Fruit fly (Drosophila melanogaster) whole organism, embryonic: ENCODE data around the gene Alg11.

Experiments used
- Bgb ChIP-seq: fragments of 200-800 bp; sonication (Bioruptor generic); IDR thresholded peaks from 2 replicates; pipeline ENCODE4 v1.3.6; 2022; ENCODE audit warnings: missing biosample characterization, missing genetic modification characterization; ENCODE audit not compliant: partially characterized antibody
- Bteb2 ChIP-seq: fragments of 200-800 bp; sonication (Bioruptor generic); optimal IDR thresholded peaks from 2 replicates; lab custom pipeline; 2016; ENCODE audit warnings: missing biosample characterization, missing genetic modification characterization
- CG10431 ChIP-seq: fragments of 200-800 bp; sonication (Bioruptor generic); optimal IDR thresholded peaks from 3 replicates; lab custom pipeline; 2018; ENCODE audit warnings: missing biosample characterization, mild to moderate bottlenecking, missing genetic modification characterization
- CG11696 ChIP-seq: fragments of 200-800 bp; sonication (Bioruptor generic); IDR thresholded peaks from 2 replicates; pipeline ENCODE4 v1.3.6; 2022; ENCODE audit warnings: missing biosample characterization, missing genetic modification characterization
- CG13894 ChIP-seq: fragments of 200-800 bp; sonication (Bioruptor generic); optimal IDR thresholded peaks from 3 replicates; lab custom pipeline; 2018; ENCODE audit warnings: missing biosample characterization, mild to moderate bottlenecking, missing genetic modification characterization, moderate library complexity
- CG14667 ChIP-seq: fragments of 200-800 bp; sonication (Bioruptor generic); IDR thresholded peaks from 2 replicates; pipeline ENCODE4 v1.3.6; 2022; ENCODE audit warnings: missing biosample characterization, missing genetic modification characterization
- CG15073 ChIP-seq: fragments of 200-800 bp; sonication (Bioruptor generic); optimal IDR thresholded peaks from 2 replicates; lab custom pipeline; 2016; ENCODE audit warnings: missing biosample characterization, missing genetic modification characterization
- CG17385 ChIP-seq: fragments of 200-800 bp; sonication (Bioruptor generic); optimal IDR thresholded peaks from 3 replicates; lab custom pipeline; 2018; ENCODE audit warnings: missing biosample characterization, mild to moderate bottlenecking, missing genetic modification characterization
- CG2712 ChIP-seq: fragments of 200-800 bp; optimal IDR thresholded peaks from 3 replicates; lab custom pipeline; 2019; ENCODE audit warnings: missing biosample characterization, mild to moderate bottlenecking, missing genetic modification characterization, moderate library complexity
- CG34376 ChIP-seq: fragments of 200-800 bp; sonication (Bioruptor generic); optimal IDR thresholded peaks from 2 replicates; lab custom pipeline; 2018; ENCODE audit warnings: missing biosample characterization, mild to moderate bottlenecking, missing genetic modification characterization
- CG3838 ChIP-seq: fragments of 200-800 bp; sonication (Bioruptor generic); optimal IDR thresholded peaks from 3 replicates; lab custom pipeline; 2016; ENCODE audit warnings: missing biosample characterization, missing genetic modification characterization
- CG4424 ChIP-seq: fragments of 200-800 bp; sonication (Bioruptor generic); optimal IDR thresholded peaks from 3 replicates; lab custom pipeline; 2016; ENCODE audit warnings: missing biosample characterization, missing genetic modification characterization
- CG4617 ChIP-seq: fragments of 200-800 bp; sonication (Bioruptor generic); optimal IDR thresholded peaks from 3 replicates; lab custom pipeline; 2016; ENCODE audit warnings: missing biosample characterization, missing genetic modification characterization, borderline replicate concordance
- CG4707 ChIP-seq: fragments of 200-800 bp; sonication (Bioruptor generic); optimal IDR thresholded peaks from 2 replicates; lab custom pipeline; 2018; ENCODE audit warnings: missing biosample characterization, mild to moderate bottlenecking, missing genetic modification characterization, moderate library complexity
- CG4730 ChIP-seq: fragments of 200-800 bp; sonication (Bioruptor generic); IDR thresholded peaks from 2 replicates; pipeline ENCODE4 v1.3.6; 2022; ENCODE audit warnings: missing biosample characterization, missing genetic modification characterization
- CG5245 ChIP-seq: fragments of 200-800 bp; sonication (Bioruptor generic); optimal IDR thresholded peaks from 3 replicates; lab custom pipeline; 2016; ENCODE audit warnings: missing biosample characterization, missing genetic modification characterization
- CG8388 ChIP-seq: fragments of 200-800 bp; sonication (Bioruptor generic); optimal IDR thresholded peaks from 2 replicates; lab custom pipeline; 2019; ENCODE audit warnings: missing biosample characterization, mild to moderate bottlenecking, missing genetic modification characterization, moderate library complexity
- CG9437 ChIP-seq: fragments of 200-800 bp; sonication (Bioruptor generic); optimal IDR thresholded peaks from 2 replicates; lab custom pipeline; 2018; ENCODE audit warnings: missing biosample characterization, mild to moderate bottlenecking, missing genetic modification characterization
- D19A ChIP-seq: fragments of 200-800 bp; optimal IDR thresholded peaks from 3 replicates; lab custom pipeline; 2019; ENCODE audit warnings: missing biosample characterization, mild to moderate bottlenecking, missing genetic modification characterization, moderate library complexity
- Dfd ChIP-seq, 2 experiments: fragments of >200 bp; optimal IDR thresholded peaks; 2 replicates each; lab custom pipeline; 2017; ENCODE audit warnings: missing biosample characterization in 2 of 2, missing genetic modification characterization in 2 of 2
- Doc3 ChIP-seq: fragments of 200-800 bp; sonication (Bioruptor generic); IDR thresholded peaks from 3 replicates; pipeline ENCODE4 v1.3.6; 2022; ENCODE audit warnings: missing biosample characterization, missing genetic modification characterization; ENCODE audit not compliant: partially characterized antibody
- Gsc ChIP-seq: fragments of 200-800 bp; sonication (Bioruptor generic); IDR thresholded peaks from 2 replicates; pipeline ENCODE4 v1.3.6; 2022; ENCODE audit warnings: missing biosample characterization, missing genetic modification characterization
- Gug ChIP-seq: fragments of 200-800 bp; sonication (Bioruptor generic); IDR thresholded peaks from 4 replicates; pipeline ENCODE4 v1.3.6; 2022; ENCODE audit warnings: missing biosample characterization, missing genetic modification characterization
- H15 ChIP-seq: fragments of 200-800 bp; sonication (Bioruptor generic); IDR thresholded peaks from 3 replicates; pipeline ENCODE4 v1.3.6; 2022; ENCODE audit warnings: missing biosample characterization, missing genetic modification characterization
- Hr39 ChIP-seq: fragments of >200 bp; optimal IDR thresholded peaks from 2 replicates; lab custom pipeline; 2017
- Kr ChIP-seq: fragments of 200-800 bp; sonication (Bioruptor generic); optimal IDR thresholded peaks from 2 replicates; lab custom pipeline; 2017; ENCODE audit warnings: missing biosample characterization, mild to moderate bottlenecking, missing genetic modification characterization
- Lhr ChIP-seq: fragments of 200-800 bp; sonication (Bioruptor generic); optimal IDR thresholded peaks from 3 replicates; lab custom pipeline; 2017; ENCODE audit warnings: mild to moderate bottlenecking, missing biosample characterization, missing genetic modification reagents, missing genetic modification characterization
- Lim3 ChIP-seq: fragments of 200-800 bp; sonication (Bioruptor generic); IDR thresholded peaks from 2 replicates; pipeline ENCODE4 v1.3.6; 2022; ENCODE audit warnings: missing biosample characterization, missing genetic modification characterization
- Lpt ChIP-seq: fragments of >200 bp; optimal IDR thresholded peaks from 2 replicates; lab custom pipeline; 2018; ENCODE audit warnings: missing biosample characterization, missing genetic modification characterization
- MBD-R2 ChIP-seq: fragments of 200-800 bp; sonication (Bioruptor generic); IDR thresholded peaks from 2 replicates; pipeline ENCODE4 v1.3.6; 2022; ENCODE audit warnings: missing biosample characterization, missing genetic modification characterization
- Neu2 ChIP-seq: fragments of 200-800 bp; sonication (Bioruptor generic); optimal IDR thresholded peaks from 3 replicates; lab custom pipeline; 2016; ENCODE audit warnings: missing biosample characterization, missing genetic modification characterization, borderline replicate concordance
- Sox102F ChIP-seq: fragments of 200-800 bp; sonication (Bioruptor generic); optimal IDR thresholded peaks from 2 replicates; lab custom pipeline; 2018; ENCODE audit warnings: missing biosample characterization, mild to moderate bottlenecking, missing genetic modification characterization, moderate library complexity
- Ssrp ChIP-seq: fragments of 200-800 bp; sonication (Bioruptor generic); optimal IDR thresholded peaks from 2 replicates; lab custom pipeline; 2018; ENCODE audit warnings: missing biosample characterization, mild to moderate bottlenecking, missing genetic modification characterization, moderate library complexity
- Xbp1 ChIP-seq: fragments of 200-800 bp; sonication (Bioruptor generic); optimal IDR thresholded peaks from 3 replicates; lab custom pipeline; 2016; ENCODE audit warnings: missing biosample characterization, mild to moderate bottlenecking, missing genetic modification characterization
- al ChIP-seq: fragments of 200-800 bp; sonication (Bioruptor generic); IDR thresholded peaks from 2 replicates; pipeline ENCODE4 v1.3.6; 2022; ENCODE audit warnings: missing biosample characterization, missing genetic modification characterization
- cato ChIP-seq: fragments of 200-800 bp; sonication (Bioruptor generic); optimal IDR thresholded peaks from 2 replicates; lab custom pipeline; 2016; ENCODE audit warnings: missing biosample characterization, missing genetic modification characterization, borderline replicate concordance
- chm ChIP-seq: fragments of 200-800 bp; sonication (Bioruptor generic); IDR thresholded peaks from 2 replicates; pipeline ENCODE4 v1.3.6; 2022; ENCODE audit warnings: missing biosample characterization, missing genetic modification characterization
- crc ChIP-seq: fragments of 200-800 bp; sonication (Bioruptor generic); optimal IDR thresholded peaks from 2 replicates; lab custom pipeline; 2016; ENCODE audit warnings: missing biosample characterization, missing genetic modification characterization
- danr ChIP-seq: fragments of 200-800 bp; sonication (Bioruptor generic); IDR thresholded peaks from 2 replicates; pipeline ENCODE4 v1.3.6; 2022; ENCODE audit warnings: missing biosample characterization, missing genetic modification characterization
- dmrt99B ChIP-seq: fragments of 200-800 bp; sonication (Bioruptor generic); optimal IDR thresholded peaks from 2 replicates; lab custom pipeline; 2018; ENCODE audit warnings: missing biosample characterization, mild to moderate bottlenecking, missing genetic modification characterization, moderate library complexity
- dpn ChIP-seq, 2 experiments: fragments of 200-800 bp; sonication (Bioruptor generic); optimal IDR thresholded peaks; 3 replicates each; lab custom pipeline; 2016; ENCODE audit warnings: missing biosample characterization in 2 of 2, missing genetic modification characterization in 2 of 2
- gcm2 ChIP-seq: fragments of 200-800 bp; sonication (Bioruptor generic); optimal IDR thresholded peaks from 2 replicates; lab custom pipeline; 2016; ENCODE audit warnings: missing biosample characterization, missing genetic modification characterization
- gem ChIP-seq: fragments of 200-800 bp; sonication (Bioruptor generic); optimal IDR thresholded peaks from 2 replicates; lab custom pipeline; 2019; ENCODE audit warnings: missing biosample characterization, mild to moderate bottlenecking, missing genetic modification characterization, moderate library complexity
- gsb ChIP-seq: fragments of 200-800 bp; sonication (Bioruptor generic); IDR thresholded peaks from 2 replicates; pipeline ENCODE4 v1.3.6; 2022; ENCODE audit warnings: missing biosample characterization, missing genetic modification characterization
- her ChIP-seq: fragments of 200-800 bp; sonication (Bioruptor generic); optimal IDR thresholded peaks from 2 replicates; lab custom pipeline; 2016; ENCODE audit warnings: missing biosample characterization, missing genetic modification characterization
- ind ChIP-seq: fragments of 200-800 bp; sonication (Bioruptor generic); optimal IDR thresholded peaks from 3 replicates; lab custom pipeline; 2016; ENCODE audit warnings: missing biosample characterization, missing genetic modification characterization
- pb ChIP-seq: fragments of 200-800 bp; sonication (Bioruptor generic); optimal IDR thresholded peaks from 3 replicates; lab custom pipeline; 2016; ENCODE audit warnings: missing biosample characterization, missing genetic modification characterization
- slou ChIP-seq: fragments of 200-800 bp; sonication (Bioruptor generic); optimal IDR thresholded peaks from 3 replicates; lab custom pipeline; 2016; ENCODE audit warnings: missing biosample characterization, missing genetic modification characterization
- so ChIP-seq: fragments of 200-800 bp; sonication (Bioruptor generic); IDR thresholded peaks from 3 replicates; pipeline ENCODE4 v1.3.6; 2022; ENCODE audit warnings: missing biosample characterization, missing genetic modification characterization
- sug ChIP-seq: fragments of 200-800 bp; optimal IDR thresholded peaks from 2 replicates; lab custom pipeline; 2019; ENCODE audit warnings: missing biosample characterization, mild to moderate bottlenecking, missing genetic modification characterization, moderate library complexity
- tap ChIP-seq: fragments of 200-800 bp; optimal IDR thresholded peaks from 3 replicates; lab custom pipeline; 2019; ENCODE audit warnings: missing biosample characterization, mild to moderate bottlenecking, missing genetic modification characterization, moderate library complexity
- vfl ChIP-seq: fragments of 200-800 bp; sonication (Bioruptor generic); optimal IDR thresholded peaks from 2 replicates; lab custom pipeline; 2016; ENCODE audit warnings: missing biosample characterization, missing genetic modification characterization

Gene Alg11

dm6 chr3L:21604265-21604664, 21.3 kb upstream of the Alg11 start (continued):
- TF ChIP-seq CG8388 (GFP tag; lab: Kevin White, UChicago) (no peak), CG4730 (GFP tag; lab: Robert Waterston, UW) (peak; percentile 67), MBD-R2 (GFP tag; lab: Robert Waterston, UW) (no peak), CG5245 (GFP tag; lab: Kevin White, UChicago) (peak; percentile 75), crc (GFP tag; lab: Kevin White, UChicago) (peak; percentile 19), so (no peak), CG10431 (GFP tag; lab: Kevin White, UChicago) (peak; percentile 82), dmrt99B (no peak), Gsc (GFP tag; lab: Robert Waterston, UW) (no peak), tap (tag; lab: Kevin White, UChicago) (no peak), chm (GFP tag; lab: Robert Waterston, UW) (no peak; the same call in 1 of the 2 replicates), Bteb2 (GFP tag; lab: Kevin White, UChicago) (peak; percentile 2), Bgb (GFP tag; lab: Robert Waterston, UW) (peak; percentile 82), CG13894 (tag; lab: Kevin White, UChicago) (peak; percentile 15), danr (peak; percentile 15; the same call in 1 of the 2 replicates), CG4707 (GFP tag; lab: Kevin White, UChicago) (no peak), CG11696 (no peak), sug (tag; lab: Kevin White, UChicago) (no peak), CG17385 (GFP tag; lab: Kevin White, UChicago) (peak; percentile 23), Gug (GFP tag; lab: Robert Waterston, UW) (peak; percentile 59; the same call in 2 of the 4 replicates), pb (GFP tag; lab: Kevin White, UChicago) (peak; percentile 56), CG2712 (no peak), Sox102F (no peak), Kr (GFP tag; lab: Kevin White, UChicago) (no peak), Lpt (GFP tag; lab: Kevin White, UChicago) (no peak), vfl (GFP tag; lab: Kevin White, UChicago) (peak; percentile 14), CG34376 (no peak), gcm2 (GFP tag; lab: Kevin White, UChicago) (no peak), CG4617 (GFP tag; lab: Kevin White, UChicago) (peak; percentile 46), H15 (no peak; the same call in 2 of the 3 replicates), Ssrp (tag; lab: Kevin White, UChicago) (no peak), Lhr (GFP tag; lab: Kevin White, UChicago) (peak; percentile 87), Lim3 (no peak), cato (no peak), Doc3 (no peak), gem (no peak), slou (GFP tag; lab: Kevin White, UChicago) (peak; percentile 1), CG4424 (GFP tag; lab: Kevin White, UChicago) (peak; percentile 56), ind (GFP tag; lab: Kevin White, UChicago) (peak; percentile 42), CG14667 (GFP tag; lab: Robert Waterston, UW) (no peak), gsb (peak; percentile 41; the same call in 1 of the 2 replicates), CG15073 (no peak), CG3838 (GFP tag; lab: Kevin White, UChicago) (no peak), Neu2 (no peak), Hr39 (lab: Kevin White, UChicago) (no peak), CG9437 (no peak), dpn (GFP tag; optimal IDR thresholded peaks at IDR 0.05; lab: Kevin White, UChicago) (peak; percentile 74 to 77), D19A (no peak), al (GFP tag; lab: Robert Waterston, UW) (peak; percentile 45; the same call in 1 of the 2 replicates), Xbp1 (GFP tag; lab: Kevin White, UChicago) (peak; percentile 84), her (GFP tag; lab: Kevin White, UChicago) (peak; percentile 51), Dfd (GFP tag; optimal IDR thresholded peaks at IDR 0.05; lab: Kevin White, UChicago) (no peak)
